Fruit fly (Drosophila melanogaster) whole organism, embryonic: ENCODE data around the gene roq.

ENCODE experiments used
- Atf6 ChIP-seq: fragments of 200-800 bp; sonication (Bioruptor generic); IDR thresholded peaks from 2 replicates; pipeline ENCODE4 v1.3.6; 2022; ENCODE audit warnings: missing biosample characterization, missing genetic modification characterization
- BtbVII ChIP-seq: fragments of 200-800 bp; sonication (Bioruptor generic); optimal IDR thresholded peaks from 3 replicates; lab custom pipeline; 2017; ENCODE audit warnings: missing biosample characterization, mild to moderate bottlenecking, missing genetic modification characterization
- CG10321 ChIP-seq: fragments of 200-800 bp; sonication (Bioruptor generic); IDR thresholded peaks from 2 replicates; pipeline ENCODE4 v1.3.6; 2022; ENCODE audit warnings: missing biosample characterization, missing genetic modification characterization
- CG10654 ChIP-seq: fragments of 200-800 bp; sonication (Bioruptor generic); optimal IDR thresholded peaks from 2 replicates; lab custom pipeline; 2016; ENCODE audit warnings: missing biosample characterization, missing genetic modification characterization
- CG11247 ChIP-seq: fragments of 200-800 bp; sonication (Bioruptor generic); IDR thresholded peaks from 2 replicates; pipeline ENCODE4 v1.3.6; 2022; ENCODE audit warnings: missing biosample characterization, missing genetic modification characterization
- CG11695 ChIP-seq: fragments of 200-800 bp; sonication (Bioruptor generic); IDR thresholded peaks from 3 replicates; pipeline ENCODE4 v1.3.6; 2022; ENCODE audit warnings: missing biosample characterization, missing genetic modification characterization
- CG13296 ChIP-seq: fragments of 200-800 bp; sonication (Bioruptor generic); optimal IDR thresholded peaks from 3 replicates; lab custom pipeline; 2018; ENCODE audit warnings: missing biosample characterization, mild to moderate bottlenecking, missing genetic modification characterization
- CG13624 ChIP-seq: fragments of 200-800 bp; sonication (Bioruptor generic); optimal IDR thresholded peaks from 2 replicates; lab custom pipeline; 2016; ENCODE audit warnings: missing biosample characterization, missing genetic modification characterization
- CG14014 ChIP-seq: fragments of 200-800 bp; sonication (Bioruptor generic); IDR thresholded peaks from 2 replicates; pipeline ENCODE4 v1.3.6; 2022; ENCODE audit warnings: missing biosample characterization, missing genetic modification characterization
- CG15073 ChIP-seq: fragments of 200-800 bp; sonication (Bioruptor generic); optimal IDR thresholded peaks from 2 replicates; lab custom pipeline; 2016; ENCODE audit warnings: missing biosample characterization, missing genetic modification characterization
- CG17829 ChIP-seq: fragments of 200-800 bp; optimal IDR thresholded peaks from 2 replicates; lab custom pipeline; 2019; ENCODE audit warnings: missing biosample characterization, mild to moderate bottlenecking, missing genetic modification characterization, moderate library complexity
- CG3163 ChIP-seq: fragments of 200-800 bp; sonication (Bioruptor generic); optimal IDR thresholded peaks from 3 replicates; lab custom pipeline; 2016; ENCODE audit warnings: missing biosample characterization, missing genetic modification characterization
- CG33557 ChIP-seq: fragments of 200-800 bp; sonication (Bioruptor generic); optimal IDR thresholded peaks from 2 replicates; lab custom pipeline; 2019; ENCODE audit warnings: missing biosample characterization, mild to moderate bottlenecking, missing genetic modification characterization, moderate library complexity
- CG34376 ChIP-seq: fragments of 200-800 bp; sonication (Bioruptor generic); optimal IDR thresholded peaks from 2 replicates; lab custom pipeline; 2018; ENCODE audit warnings: missing biosample characterization, mild to moderate bottlenecking, missing genetic modification characterization
- CG3847 ChIP-seq: fragments of 200-800 bp; sonication (Bioruptor generic); IDR thresholded peaks from 2 replicates; pipeline ENCODE4 v1.3.6; 2022; ENCODE audit warnings: missing biosample characterization, missing genetic modification characterization
- CG4360 ChIP-seq: fragments of 200-800 bp; sonication (Bioruptor generic); IDR thresholded peaks from 2 replicates; pipeline ENCODE4 v1.3.6; 2022; ENCODE audit warnings: missing biosample characterization, missing genetic modification characterization
- CG4424 ChIP-seq: fragments of 200-800 bp; sonication (Bioruptor generic); optimal IDR thresholded peaks from 3 replicates; lab custom pipeline; 2016; ENCODE audit warnings: missing biosample characterization, missing genetic modification characterization
- CG4707 ChIP-seq: fragments of 200-800 bp; sonication (Bioruptor generic); optimal IDR thresholded peaks from 2 replicates; lab custom pipeline; 2018; ENCODE audit warnings: missing biosample characterization, mild to moderate bottlenecking, missing genetic modification characterization, moderate library complexity
- CG7786 ChIP-seq: fragments of 200-800 bp; sonication (Bioruptor generic); optimal IDR thresholded peaks from 2 replicates; lab custom pipeline; 2016; ENCODE audit warnings: missing biosample characterization, missing genetic modification characterization
- CG7963 ChIP-seq: fragments of 200-800 bp; sonication (Bioruptor generic); IDR thresholded peaks from 3 replicates; pipeline ENCODE4 v1.3.6; 2022; ENCODE audit warnings: missing biosample characterization, missing genetic modification characterization; ENCODE audit not compliant: partially characterized antibody
- CG9609 ChIP-seq: fragments of 200-800 bp; sonication (Bioruptor generic); optimal IDR thresholded peaks from 3 replicates; lab custom pipeline; 2016; ENCODE audit warnings: missing biosample characterization, missing genetic modification characterization
- CoRest ChIP-seq: fragments of 200-800 bp; sonication (Bioruptor generic); optimal IDR thresholded peaks from 3 replicates; lab custom pipeline; 2018; ENCODE audit warnings: missing biosample characterization, mild to moderate bottlenecking, missing genetic modification characterization, moderate library complexity
- Dad ChIP-seq: fragments of 200-800 bp; sonication (Bioruptor generic); optimal IDR thresholded peaks from 3 replicates; lab custom pipeline; 2016; ENCODE audit warnings: missing biosample characterization, missing genetic modification characterization
- GATAe ChIP-seq: fragments of 200-800 bp; sonication (Bioruptor generic); conservative IDR thresholded peaks from 2 replicates; pipeline ENCODE4 v1.3.6; 2022; ENCODE audit warnings: missing biosample characterization, missing genetic modification characterization
- Lim3 ChIP-seq: fragments of 200-800 bp; sonication (Bioruptor generic); IDR thresholded peaks from 2 replicates; pipeline ENCODE4 v1.3.6; 2022; ENCODE audit warnings: missing biosample characterization, missing genetic modification characterization
- Mad ChIP-seq: fragments of 200-800 bp; sonication (Bioruptor generic); optimal IDR thresholded peaks from 2 replicates; lab custom pipeline; 2016; ENCODE audit warnings: missing biosample characterization, missing genetic modification characterization
- Med ChIP-seq: fragments of 200-800 bp; sonication (Bioruptor generic); peaks from one replicate; lab custom pipeline; 2016; ENCODE audit warnings: missing biosample characterization, missing genetic modification characterization, mild to moderate bottlenecking, inconsistent platforms, moderate library complexity
- Meics ChIP-seq: fragments of 200-800 bp; sonication (Bioruptor generic); optimal IDR thresholded peaks from 2 replicates; lab custom pipeline; 2017; ENCODE audit warnings: missing biosample characterization, mild to moderate bottlenecking, missing genetic modification characterization
- Opbp ChIP-seq: fragments of 200-800 bp; sonication (Bioruptor generic); IDR thresholded peaks from 3 replicates; pipeline ENCODE4 v1.3.6; 2022; ENCODE audit warnings: missing biosample characterization, missing genetic modification characterization; ENCODE audit not compliant: partially characterized antibody
- Pdp1 ChIP-seq, 2 experiments: fragments of 200-800 bp; sonication (Bioruptor generic); optimal IDR thresholded peaks; 3 replicates each; lab custom pipeline; 2016; ENCODE audit warnings: missing biosample characterization in 2 of 2, missing genetic modification characterization in 2 of 2, mild to moderate bottlenecking in 1 of 2, moderate library complexity in 1 of 2
- Trl ChIP-seq, 3 experiments: fragments of >200 bp in 2 of 3; fragments of 200-800 bp in 1 of 3; sonication (Bioruptor generic) in 1 of 3; optimal IDR thresholded peaks; 2 replicates in 1 of 3; 3 replicates in 2 of 3; lab custom pipeline; 2016 to 2017; ENCODE audit warnings: missing biosample characterization in 1 of 3, missing genetic modification characterization in 1 of 3
- Usf ChIP-seq: fragments of 200-800 bp; sonication (Bioruptor generic); optimal IDR thresholded peaks from 2 replicates; lab custom pipeline; 2017; ENCODE audit warnings: missing genotype, missing biosample characterization, missing genetic modification characterization
- ato ChIP-seq: fragments of 200-800 bp; sonication (Bioruptor generic); IDR thresholded peaks from 2 replicates; pipeline ENCODE4 v1.3.6; 2022; ENCODE audit warnings: missing biosample characterization, missing genetic modification characterization; ENCODE audit not compliant: partially characterized antibody
- br ChIP-seq: fragments of >200 bp; optimal IDR thresholded peaks from 2 replicates; lab custom pipeline; 2017
- danr ChIP-seq: fragments of 200-800 bp; sonication (Bioruptor generic); IDR thresholded peaks from 2 replicates; pipeline ENCODE4 v1.3.6; 2022; ENCODE audit warnings: missing biosample characterization, missing genetic modification characterization
- dati ChIP-seq: fragments of 200-800 bp; sonication (Bioruptor generic); IDR thresholded peaks from 2 replicates; pipeline ENCODE4 v1.3.6; 2022; ENCODE audit warnings: missing biosample characterization, missing genetic modification characterization
- disco-r ChIP-seq: fragments of 200-800 bp; sonication (Bioruptor generic); optimal IDR thresholded peaks from 2 replicates; lab custom pipeline; 2016; ENCODE audit warnings: missing biosample characterization, missing genetic modification characterization
- dpn ChIP-seq, 2 experiments: fragments of 200-800 bp; sonication (Bioruptor generic); optimal IDR thresholded peaks; 3 replicates each; lab custom pipeline; 2016; ENCODE audit warnings: missing biosample characterization in 2 of 2, missing genetic modification characterization in 2 of 2
- exex ChIP-seq: fragments of 200-800 bp; sonication (Bioruptor generic); optimal IDR thresholded peaks from 4 replicates; lab custom pipeline; 2018; ENCODE audit warnings: missing biosample characterization, mild to moderate bottlenecking, missing genetic modification characterization, moderate library complexity
- fru ChIP-seq: fragments of >200 bp; optimal IDR thresholded peaks from 2 replicates; lab custom pipeline; 2017
- gsb ChIP-seq: fragments of 200-800 bp; sonication (Bioruptor generic); IDR thresholded peaks from 2 replicates; pipeline ENCODE4 v1.3.6; 2022; ENCODE audit warnings: missing biosample characterization, missing genetic modification characterization
- jigr1 ChIP-seq: fragments of 200-800 bp; sonication (Bioruptor generic); IDR thresholded peaks from 3 replicates; pipeline ENCODE4 v1.3.6; 2022; ENCODE audit warnings: missing biosample characterization, missing genetic modification characterization
- nau ChIP-seq: fragments of 200-800 bp; sonication (Bioruptor generic); optimal IDR thresholded peaks from 3 replicates; lab custom pipeline; 2017; ENCODE audit warnings: missing biosample characterization, mild to moderate bottlenecking, missing genetic modification characterization, missing genetic modification reagents
- schlank ChIP-seq: fragments of 200-800 bp; sonication (Bioruptor generic); optimal IDR thresholded peaks from 2 replicates; lab custom pipeline; 2018; ENCODE audit warnings: missing biosample characterization, mild to moderate bottlenecking, missing genetic modification characterization
- scrt ChIP-seq: fragments of 200-800 bp; sonication (Bioruptor generic); optimal IDR thresholded peaks from 2 replicates; lab custom pipeline; 2018; ENCODE audit warnings: missing biosample characterization, mild to moderate bottlenecking, missing genetic modification characterization, moderate library complexity
- ssp ChIP-seq: fragments of 200-800 bp; sonication (Bioruptor generic); IDR thresholded peaks from 2 replicates; pipeline ENCODE4 v1.3.6; 2022; ENCODE audit warnings: missing biosample characterization, missing genetic modification characterization
- tgo ChIP-seq: fragments of 200-800 bp; sonication (Bioruptor generic); IDR thresholded peaks from 3 replicates; pipeline ENCODE4 v1.3.6; 2022; ENCODE audit warnings: missing biosample characterization, missing genetic modification characterization
- trem ChIP-seq: fragments of 200-800 bp; optimal IDR thresholded peaks from 3 replicates; lab custom pipeline; 2019; ENCODE audit warnings: missing biosample characterization, mild to moderate bottlenecking, missing genetic modification characterization, moderate library complexity
- tx ChIP-seq: fragments of 200-800 bp; sonication (Bioruptor generic); optimal IDR thresholded peaks from 2 replicates; lab custom pipeline; 2016; ENCODE audit warnings: missing biosample characterization, missing genetic modification characterization
- wek ChIP-seq: fragments of 200-800 bp; sonication (Bioruptor generic); optimal IDR thresholded peaks from 3 replicates; lab custom pipeline; 2018; ENCODE audit warnings: missing biosample characterization, mild to moderate bottlenecking, missing genetic modification characterization, moderate library complexity

Gene roq

dm6 chr3L:16356171-16356765 lies 22.1 kb downstream of the roq start (continued):
- TF ChIP-seq CG17829 (tag; lab: Kevin White, UChicago) (no peak), CG33557 (GFP tag; lab: Kevin White, UChicago) (no peak), CG4424 (GFP tag; lab: Kevin White, UChicago) (no peak), br (no peak), ato (GFP tag; lab: Robert Waterston, UW) (no peak), Trl (optimal IDR thresholded peaks at IDR 0.05; lab: Kevin White, UChicago) (peak in 1 of 2 experiments; percentile 53), Trl (GFP tag; optimal IDR thresholded peaks at IDR 0.05; lab: Kevin White, UChicago) (no peak), exex (peak; percentile 87), Opbp (GFP tag; lab: Robert Waterston, UW) (no peak), Pdp1 (GFP tag; optimal IDR thresholded peaks at IDR 0.05; lab: Kevin White, UChicago) (peak in 1 of 2 experiments; percentile 49), CG4360 (GFP tag; lab: Robert Waterston, UW) (no peak), CG10321 (GFP tag; lab: Robert Waterston, UW) (0 out of 2 replicates have a peak, but pooled peaks have one; percentile 17), Meics (GFP tag; lab: Kevin White, UChicago) (peak; percentile 25), ssp (GFP tag; lab: Robert Waterston, UW) (no peak), Lim3 (no peak), disco-r (no peak), dpn (GFP tag; optimal IDR thresholded peaks at IDR 0.05; lab: Kevin White, UChicago) (no peak), CG7963 (GFP tag; lab: Robert Waterston, UW) (no peak), Atf6 (peak; percentile 50; the same call in 1 of the 2 replicates), CG4707 (GFP tag; lab: Kevin White, UChicago) (no peak), dati (no peak), tx (GFP tag; lab: Kevin White, UChicago) (no peak), gsb (GFP tag; lab: Robert Waterston, UW) (no peak), wek (GFP tag; lab: Kevin White, UChicago) (no peak), CG13296 (GFP tag; lab: Kevin White, UChicago) (peak; percentile 17), CG7786 (GFP tag; lab: Kevin White, UChicago) (no peak), scrt (GFP tag; lab: Kevin White, UChicago) (peak; percentile 49), CoRest (tag; lab: Kevin White, UChicago) (no peak), CG3163 (GFP tag; lab: Kevin White, UChicago) (no peak), danr (GFP tag; lab: Robert Waterston, UW) (no peak), fru (lab: Kevin White, UChicago) (no peak), CG15073 (no peak), jigr1 (GFP tag; lab: Robert Waterston, UW) (no peak), Usf (GFP tag; lab: Kevin White, UChicago) (no peak), Dad (GFP tag; lab: Kevin White, UChicago) (no peak), tgo (no peak), CG10654 (GFP tag; lab: Kevin White, UChicago) (no peak), BtbVII (GFP tag; lab: Kevin White, UChicago) (peak; percentile 45), GATAe (0 out of 2 replicates have a peak, but pooled peaks have one; percentile 15), CG11695 (GFP tag; lab: Robert Waterston, UW) (0 out of 3 replicates have a peak, but pooled peaks have one; percentile 24), schlank (tag; lab: Kevin White, UChicago) (peak; percentile 48), trem (tag; lab: Kevin White, UChicago) (no peak), CG13624 (no peak), CG34376 (GFP tag; lab: Kevin White, UChicago) (peak; percentile 93), CG14014 (GFP tag; lab: Robert Waterston, UW) (no peak), CG11247 (GFP tag; lab: Robert Waterston, UW) (no peak), CG3847 (GFP tag; lab: Robert Waterston, UW) (no peak), nau (GFP tag; lab: Kevin White, UChicago) (no peak), Med (GFP tag; lab: Kevin White, UChicago) (peak; percentile 51), Mad (GFP tag; lab: Kevin White, UChicago) (no peak), CG9609 (no peak)
- TF ChIP-seq, all 482 proteins: peak for 31
